Fruit fly (Drosophila melanogaster) whole organism, embryonic: ENCODE data around the gene Abl.

Source experiments
- Ada2b ChIP-seq: fragments of 200-800 bp; sonication (Bioruptor generic); IDR thresholded peaks from 2 replicates; pipeline ENCODE4 v1.3.6; 2022; ENCODE audit warnings: missing biosample characterization, missing genetic modification characterization
- C15 ChIP-seq: fragments of 200-800 bp; sonication (Bioruptor generic); IDR thresholded peaks from 3 replicates; pipeline ENCODE4 v1.3.6; 2022; ENCODE audit warnings: missing biosample characterization, missing genetic modification characterization
- CG10267 ChIP-seq: fragments of 200-800 bp; sonication (Bioruptor generic); optimal IDR thresholded peaks from 2 replicates; lab custom pipeline; 2018; ENCODE audit warnings: missing biosample characterization, mild to moderate bottlenecking, missing genetic modification characterization, moderate library complexity
- CG13296 ChIP-seq: fragments of 200-800 bp; sonication (Bioruptor generic); optimal IDR thresholded peaks from 3 replicates; lab custom pipeline; 2018; ENCODE audit warnings: missing biosample characterization, mild to moderate bottlenecking, missing genetic modification characterization
- CG14050 ChIP-seq: fragments of 200-800 bp; sonication (Bioruptor generic); IDR thresholded peaks from 3 replicates; pipeline ENCODE4 v1.3.6; 2022; ENCODE audit warnings: missing biosample characterization, missing genetic modification characterization
- CG14667 ChIP-seq: fragments of 200-800 bp; sonication (Bioruptor generic); IDR thresholded peaks from 2 replicates; pipeline ENCODE4 v1.3.6; 2022; ENCODE audit warnings: missing biosample characterization, missing genetic modification characterization
- CG14710 ChIP-seq: fragments of 200-800 bp; sonication (Bioruptor generic); optimal IDR thresholded peaks from 3 replicates; lab custom pipeline; 2019; ENCODE audit warnings: missing biosample characterization, mild to moderate bottlenecking, missing genetic modification characterization, moderate library complexity
- CG17359 ChIP-seq: fragments of 200-800 bp; sonication (Bioruptor generic); optimal IDR thresholded peaks from 3 replicates; lab custom pipeline; 2018; ENCODE audit warnings: missing biosample characterization, mild to moderate bottlenecking, missing genetic modification characterization, moderate library complexity
- CG18764 ChIP-seq: fragments of 200-800 bp; sonication (Bioruptor generic); optimal IDR thresholded peaks from 3 replicates; lab custom pipeline; 2016; ENCODE audit warnings: missing biosample characterization, missing genetic modification characterization
- CG2116 ChIP-seq: fragments of 200-800 bp; sonication (Bioruptor generic); optimal IDR thresholded peaks from 3 replicates; lab custom pipeline; 2018; ENCODE audit warnings: missing biosample characterization, mild to moderate bottlenecking, missing genetic modification characterization
- CG32767 ChIP-seq: fragments of 200-800 bp; sonication (Bioruptor generic); IDR thresholded peaks from 2 replicates; pipeline ENCODE4 v1.3.6; 2022; ENCODE audit warnings: missing biosample characterization, missing genetic modification characterization
- CG6683 ChIP-seq: fragments of 200-800 bp; sonication (Bioruptor generic); optimal IDR thresholded peaks from 2 replicates; lab custom pipeline; 2017; ENCODE audit warnings: missing biosample characterization, mild to moderate bottlenecking, missing genetic modification characterization, missing genetic modification reagents
- CG7556 ChIP-seq: fragments of 200-800 bp; sonication (Bioruptor generic); optimal IDR thresholded peaks from 2 replicates; lab custom pipeline; 2017; ENCODE audit warnings: missing biosample characterization, mild to moderate bottlenecking, missing genetic modification characterization
- CG7928 ChIP-seq: fragments of 200-800 bp; sonication (Bioruptor generic); optimal IDR thresholded peaks from 2 replicates; lab custom pipeline; 2017; ENCODE audit warnings: missing biosample characterization, mild to moderate bottlenecking, missing genetic modification characterization
- CG8924 ChIP-seq: fragments of 200-800 bp; optimal IDR thresholded peaks from 3 replicates; lab custom pipeline; 2019; ENCODE audit warnings: missing biosample characterization, mild to moderate bottlenecking, missing genetic modification characterization, moderate library complexity
- CkIIα-i1 ChIP-seq: fragments of 200-800 bp; sonication (Bioruptor generic); IDR thresholded peaks from 2 replicates; pipeline ENCODE4 v1.3.6; 2022; ENCODE audit warnings: missing biosample characterization, missing genetic modification characterization
- E2f1 ChIP-seq: fragments of 200-800 bp; sonication (Bioruptor generic); IDR thresholded peaks from 2 replicates; pipeline ENCODE4 v1.3.6; 2022; ENCODE audit warnings: missing biosample characterization, missing genetic modification characterization
- Ets97D ChIP-seq: fragments of 200-800 bp; sonication (Bioruptor generic); optimal IDR thresholded peaks from 3 replicates; lab custom pipeline; 2016; ENCODE audit warnings: missing biosample characterization, missing genetic modification characterization
- Fer1 ChIP-seq: fragments of 200-800 bp; sonication (Bioruptor generic); optimal IDR thresholded peaks from 2 replicates; lab custom pipeline; 2017; ENCODE audit warnings: missing biosample characterization, mild to moderate bottlenecking, missing genetic modification characterization
- Fer3 ChIP-seq: fragments of 200-800 bp; sonication (Bioruptor generic); optimal IDR thresholded peaks from 2 replicates; lab custom pipeline; 2018; ENCODE audit warnings: missing biosample characterization, mild to moderate bottlenecking, missing genetic modification characterization, moderate library complexity
- Gsc ChIP-seq: fragments of 200-800 bp; sonication (Bioruptor generic); IDR thresholded peaks from 2 replicates; pipeline ENCODE4 v1.3.6; 2022; ENCODE audit warnings: missing biosample characterization, missing genetic modification characterization
- HLHmδ ChIP-seq: fragments of 200-800 bp; sonication (Bioruptor generic); optimal IDR thresholded peaks from 2 replicates; lab custom pipeline; 2018; ENCODE audit warnings: missing biosample characterization, mild to moderate bottlenecking, missing genetic modification characterization, moderate library complexity
- NC2α ChIP-seq: fragments of 200-800 bp; sonication (Bioruptor generic); optimal IDR thresholded peaks from 2 replicates; lab custom pipeline; 2016; ENCODE audit warnings: missing biosample characterization, missing genetic modification characterization
- Ptx1 ChIP-seq: fragments of 200-800 bp; sonication (Bioruptor generic); IDR thresholded peaks from 2 replicates; pipeline ENCODE4 v1.3.6; 2022; ENCODE audit warnings: missing biosample characterization, missing genetic modification characterization
- Sox100B ChIP-seq: fragments of 200-800 bp; sonication (Bioruptor generic); optimal IDR thresholded peaks from 3 replicates; lab custom pipeline; 2018; ENCODE audit warnings: missing biosample characterization, mild to moderate bottlenecking, missing genetic modification characterization
- Sox102F ChIP-seq: fragments of 200-800 bp; sonication (Bioruptor generic); optimal IDR thresholded peaks from 2 replicates; lab custom pipeline; 2018; ENCODE audit warnings: missing biosample characterization, mild to moderate bottlenecking, missing genetic modification characterization, moderate library complexity
- ara ChIP-seq: fragments of 200-800 bp; sonication (Bioruptor generic); IDR thresholded peaks from 2 replicates; pipeline ENCODE4 v1.3.6; 2022; ENCODE audit warnings: missing biosample characterization, missing genetic modification characterization
- az2 ChIP-seq: fragments of 200-800 bp; sonication (Bioruptor generic); optimal IDR thresholded peaks from 3 replicates; lab custom pipeline; 2016; ENCODE audit warnings: missing biosample characterization, missing genetic modification characterization
- btn ChIP-seq: fragments of 200-800 bp; sonication (Bioruptor generic); optimal IDR thresholded peaks from 2 replicates; lab custom pipeline; 2016; ENCODE audit warnings: missing biosample characterization, missing genetic modification characterization
- cato ChIP-seq: fragments of 200-800 bp; sonication (Bioruptor generic); optimal IDR thresholded peaks from 2 replicates; lab custom pipeline; 2016; ENCODE audit warnings: missing biosample characterization, missing genetic modification characterization, borderline replicate concordance
- ci ChIP-seq: fragments of 200-800 bp; sonication (Bioruptor generic); IDR thresholded peaks from 3 replicates; pipeline ENCODE4 v1.3.6; 2022; ENCODE audit warnings: missing biosample characterization, missing genetic modification characterization
- dmrt99B ChIP-seq: fragments of 200-800 bp; sonication (Bioruptor generic); optimal IDR thresholded peaks from 2 replicates; lab custom pipeline; 2018; ENCODE audit warnings: missing biosample characterization, mild to moderate bottlenecking, missing genetic modification characterization, moderate library complexity
- dpn ChIP-seq, 2 experiments: fragments of 200-800 bp; sonication (Bioruptor generic); optimal IDR thresholded peaks; 3 replicates each; lab custom pipeline; 2016; ENCODE audit warnings: missing biosample characterization in 2 of 2, missing genetic modification characterization in 2 of 2
- en ChIP-seq: fragments of 200-800 bp; sonication (Bioruptor generic); optimal IDR thresholded peaks from 2 replicates; lab custom pipeline; 2016; ENCODE audit warnings: missing biosample characterization, missing genetic modification characterization
- esg ChIP-seq: fragments of 200-800 bp; sonication (Bioruptor generic); conservative IDR thresholded peaks from 2 replicates; pipeline ENCODE4 v1.3.6; 2022; ENCODE audit warnings: missing biosample characterization, missing genetic modification characterization
- fd3F ChIP-seq: fragments of 200-800 bp; sonication (Bioruptor generic); optimal IDR thresholded peaks from 2 replicates; lab custom pipeline; 2018; ENCODE audit warnings: missing biosample characterization, mild to moderate bottlenecking, missing genetic modification characterization, moderate library complexity
- gem ChIP-seq: fragments of 200-800 bp; sonication (Bioruptor generic); optimal IDR thresholded peaks from 2 replicates; lab custom pipeline; 2019; ENCODE audit warnings: missing biosample characterization, mild to moderate bottlenecking, missing genetic modification characterization, moderate library complexity
- grau ChIP-seq: fragments of 200-800 bp; optimal IDR thresholded peaks from 3 replicates; lab custom pipeline; 2019; ENCODE audit warnings: missing biosample characterization, mild to moderate bottlenecking, missing genetic modification characterization, moderate library complexity
- gsb-n ChIP-seq: fragments of 200-800 bp; sonication (Bioruptor generic); optimal IDR thresholded peaks from 3 replicates; lab custom pipeline; 2018; ENCODE audit warnings: missing biosample characterization, mild to moderate bottlenecking, missing genetic modification characterization
- lola ChIP-seq, 3 experiments: fragments of >200 bp in 2 of 3; fragments of 200-800 bp in 1 of 3; sonication (Bioruptor generic) in 1 of 3; optimal IDR thresholded peaks; 2 replicates each; lab custom pipeline; 2017 to 2019; ENCODE audit warnings: missing biosample characterization in 3 of 3, missing genetic modification characterization in 3 of 3, mild to moderate bottlenecking in 1 of 3, moderate library complexity in 1 of 3
- mam ChIP-seq: fragments of 200-800 bp; sonication (Bioruptor generic); optimal IDR thresholded peaks from 3 replicates; lab custom pipeline; 2016; ENCODE audit warnings: missing biosample characterization, missing genetic modification characterization
- org-1 ChIP-seq: fragments of 200-800 bp; sonication (Bioruptor generic); optimal IDR thresholded peaks from 2 replicates; lab custom pipeline; 2017; ENCODE audit warnings: missing biosample characterization, missing genetic modification characterization
- pb ChIP-seq: fragments of 200-800 bp; sonication (Bioruptor generic); optimal IDR thresholded peaks from 3 replicates; lab custom pipeline; 2016; ENCODE audit warnings: missing biosample characterization, missing genetic modification characterization
- pros ChIP-seq: fragments of 200-800 bp; sonication (Bioruptor generic); optimal IDR thresholded peaks from 3 replicates; lab custom pipeline; 2019; ENCODE audit warnings: missing biosample characterization, mild to moderate bottlenecking, missing genetic modification characterization, moderate library complexity
- pum ChIP-seq: fragments of 200-800 bp; sonication (Bioruptor generic); optimal IDR thresholded peaks from 2 replicates; lab custom pipeline; 2016; ENCODE audit warnings: missing biosample characterization, missing genetic modification characterization
- ranshi ChIP-seq: fragments of 200-800 bp; sonication (Bioruptor generic); IDR thresholded peaks from 2 replicates; pipeline ENCODE4 v1.3.6; 2022; ENCODE audit warnings: missing biosample characterization, missing genetic modification characterization
- run ChIP-seq: fragments of 200-800 bp; sonication (Bioruptor generic); optimal IDR thresholded peaks from 3 replicates; lab custom pipeline; 2018; ENCODE audit warnings: missing biosample characterization, mild to moderate bottlenecking, missing genetic modification characterization
- slbo ChIP-seq: fragments of 200-800 bp; sonication (Bioruptor generic); IDR thresholded peaks from 2 replicates; pipeline ENCODE4 v1.3.6; 2022; ENCODE audit warnings: missing biosample characterization, missing genetic modification characterization
- ttk ChIP-seq: fragments of 200-800 bp; sonication (Bioruptor generic); IDR thresholded peaks from 2 replicates; pipeline ENCODE4 v2.1.2; 2022; ENCODE audit warnings: missing biosample characterization, missing genetic modification characterization
- unpg ChIP-seq: fragments of 200-800 bp; sonication (Bioruptor generic); optimal IDR thresholded peaks from 3 replicates; lab custom pipeline; 2018; ENCODE audit warnings: missing biosample characterization, mild to moderate bottlenecking, missing genetic modification characterization, moderate library complexity
- zf30C ChIP-seq: fragments of 200-800 bp; sonication (Bioruptor generic); optimal IDR thresholded peaks from 3 replicates; lab custom pipeline; 2018; ENCODE audit warnings: missing biosample characterization, mild to moderate bottlenecking, missing genetic modification characterization

Gene Abl

dm6 chr3L:16697069-16697468, 49.4 kb upstream of the Abl start (continued):
- TF ChIP-seq unpg (GFP tag; lab: Kevin White, UChicago) (peak; percentile 42), CG17359 (tag; lab: Kevin White, UChicago) (peak; percentile 75), Sox102F (GFP tag; lab: Kevin White, UChicago) (peak; percentile 75), CG32767 (GFP tag; lab: Robert Waterston, UW) (no peak), Fer3 (tag; lab: Kevin White, UChicago) (peak; percentile 51), CG6683 (no peak), Ets97D (GFP tag; lab: Kevin White, UChicago) (no peak), zf30C (GFP tag; lab: Kevin White, UChicago) (no peak), pb (GFP tag; lab: Kevin White, UChicago) (no peak), C15 (GFP tag; lab: Robert Waterston, UW) (no peak), ranshi (GFP tag; lab: Robert Waterston, UW) (0 out of 2 replicates have a peak, but pooled peaks have one; percentile 19), CG8924 (tag; lab: Kevin White, UChicago) (peak; percentile 45), org-1 (GFP tag; lab: Kevin White, UChicago) (no peak), NC2α (no peak), run (no peak), Gsc (GFP tag; lab: Robert Waterston, UW) (no peak), grau (tag; lab: Kevin White, UChicago) (peak; percentile 55), cato (GFP tag; lab: Kevin White, UChicago) (no peak), lola (GFP tag; optimal IDR thresholded peaks at IDR 0.05; lab: Kevin White, UChicago) (peak in 1 of 3 experiments; percentile 2), Fer1 (no peak), en (no peak), Sox100B (peak; percentile 53), CG14050 (GFP tag; lab: Robert Waterston, UW) (no peak; the same call in 2 of the 3 replicates), CG2116 (GFP tag; lab: Kevin White, UChicago) (no peak), CG7928 (no peak), btn (no peak), dpn (GFP tag; optimal IDR thresholded peaks at IDR 0.05; lab: Kevin White, UChicago) (peak in 1 of 2 experiments; percentile 6), Ada2b (GFP tag; lab: Robert Waterston, UW) (peak; percentile 32; the same call in 1 of the 2 replicates), esg (GFP tag; lab: Robert Waterston, UW) (peak; percentile 46; the same call in 1 of the 2 replicates), gsb-n (peak; percentile 37), HLHmδ (GFP tag; lab: Kevin White, UChicago) (no peak), ci (peak; percentile 40; the same call in 1 of the 3 replicates), ttk (peak; percentile 65), CG14710 (peak; percentile 30), gem (tag; lab: Kevin White, UChicago) (peak; percentile 69), dmrt99B (tag; lab: Kevin White, UChicago) (peak; percentile 71), CG14667 (GFP tag; lab: Robert Waterston, UW) (no peak), mam (GFP tag; lab: Kevin White, UChicago) (no peak), CkIIα-i1 (GFP tag; lab: Robert Waterston, UW) (no peak), Ptx1 (GFP tag; lab: Robert Waterston, UW) (peak; percentile 66), ara (GFP tag; lab: Robert Waterston, UW) (0 out of 2 replicates have a peak, but pooled peaks have one; percentile 39), CG18764 (GFP tag; lab: Kevin White, UChicago) (peak; percentile 20), az2 (peak; percentile 35), pros (no peak), fd3F (GFP tag; lab: Kevin White, UChicago) (peak; percentile 31), pum (GFP tag; lab: Kevin White, UChicago) (no peak), CG13296 (peak; percentile 46), CG7556 (GFP tag; lab: Kevin White, UChicago) (peak; percentile 29), slbo (peak; percentile 66), CG10267 (tag; lab: Kevin White, UChicago) (peak; percentile 31), E2f1 (GFP tag; lab: Robert Waterston, UW) (peak; percentile 20; the same call in 1 of the 2 replicates)
